Fruit fly (Drosophila melanogaster): ENCODE results near the gene HP1D3csd.

The HP1D3csd gene

dm6 chrX:19160635-19161407 lies 29.2 kb upstream of the HP1D3csd start (continued):
- TF ChIP-seq cg (GFP tag; optimal IDR thresholded peaks at IDR 0.05) = peak; percentile 18
- TF ChIP-seq dimm (GFP tag; IDR thresholded peaks at IDR 0.05) = no peak
- TF ChIP-seq run (tag; optimal IDR thresholded peaks at IDR 0.05) = no peak
- TF ChIP-seq abd-A (tag; optimal IDR thresholded peaks at IDR 0.05) = no peak
- TF ChIP-seq lola (GFP tag; optimal IDR thresholded peaks at IDR 0.05) = peak in 1 of 3 experiments; percentile 24
- no peak for TF ChIP-seq CG7987 (GFP tag; optimal IDR thresholded peaks at IDR 0.05)
- no peak for TF ChIP-seq pnt (GFP tag; optimal IDR thresholded peaks at IDR 0.05)
- TF ChIP-seq Bdp1 (GFP tag; optimal IDR thresholded peaks at IDR 0.05) = no peak
- no peak for TF ChIP-seq gt (GFP tag; IDR thresholded peaks at IDR 0.05)
- no peak for TF ChIP-seq Hmx (GFP tag; optimal IDR thresholded peaks at IDR 0.05)

- TF ChIP-seq Elba2 (GFP tag; optimal IDR thresholded peaks at IDR 0.05) (no peak), CG9817 (tag; optimal IDR thresholded peaks at IDR 0.05) (no peak), jigr1 (GFP tag; IDR thresholded peaks at IDR 0.05) (no peak), CG34224 (GFP tag; IDR thresholded peaks at IDR 0.05; ENCODE audit: partially characterized antibody) (no peak), ATbp (GFP tag; optimal IDR thresholded peaks at IDR 0.05) (peak; percentile 9), dmrt99B (tag; optimal IDR thresholded peaks at IDR 0.05) (peak; percentile 32), CG4854 (GFP tag; optimal IDR thresholded peaks at IDR 0.05) (no peak), CG6854 (GFP tag; optimal IDR thresholded peaks at IDR 0.05) (no peak), CG8359 (GFP tag; optimal IDR thresholded peaks at IDR 0.05; ENCODE audit: borderline replicate concordance) (peak; percentile 99), az2 (GFP tag; optimal IDR thresholded peaks at IDR 0.05) (peak; percentile 23), CG7745 (tag; optimal IDR thresholded peaks at IDR 0.05) (no peak), bbx (GFP tag; IDR thresholded peaks at IDR 0.05; ENCODE audit: partially characterized antibody) (0 out of 2 replicates have a peak, but pooled peaks have one; percentile 20), ewg (GFP tag; optimal IDR thresholded peaks at IDR 0.05) (peak; percentile 6), HLHmδ (GFP tag; optimal IDR thresholded peaks at IDR 0.05) (no peak), Opbp (GFP tag; IDR thresholded peaks at IDR 0.05; ENCODE audit: partially characterized antibody) (no peak), row (GFP tag; IDR thresholded peaks at IDR 0.05) (peak; percentile 30; the same call in 1 of the 3 replicates), dmrt11E (tag; optimal IDR thresholded peaks at IDR 0.05) (peak; percentile 11), gem (tag; optimal IDR thresholded peaks at IDR 0.05) (peak; percentile 53), Pdp1 (GFP tag; optimal IDR thresholded peaks at IDR 0.05) (peak in 1 of 2 experiments; percentile 89), vnd (GFP tag; IDR thresholded peaks at IDR 0.05; ENCODE audit: partially characterized antibody) (no peak), Asciz (GFP tag; optimal IDR thresholded peaks at IDR 0.05) (peak; percentile 3), CG17385 (GFP tag; optimal IDR thresholded peaks at IDR 0.05) (peak; percentile 28), Rfx (GFP tag; IDR thresholded peaks at IDR 0.05) (no peak), CG1603 (tag; optimal IDR thresholded peaks at IDR 0.05) (peak; percentile 50), nmo (GFP tag; optimal IDR thresholded peaks at IDR 0.05) (peak; percentile 30), Ssrp (tag; optimal IDR thresholded peaks at IDR 0.05) (peak; percentile 12), unpg (GFP tag; optimal IDR thresholded peaks at IDR 0.05) (peak; percentile 40), zf30C (GFP tag; optimal IDR thresholded peaks at IDR 0.05) (peak; percentile 50), Ets65A (GFP tag) (peak; percentile 87), CG7839 (tag; optimal IDR thresholded peaks at IDR 0.05) (peak; percentile 44), Med (GFP tag) (peak; percentile 87), Tbp (GFP tag; optimal IDR thresholded peaks at IDR 0.05) (peak; percentile 25), CG6175 (GFP tag; IDR thresholded peaks at IDR 0.05) (no peak), Hr51 (GFP tag; optimal IDR thresholded peaks at IDR 0.05) (peak in 1 of 2 experiments; percentile 47), lab (GFP tag; optimal IDR thresholded peaks at IDR 0.05) (no peak)
Observed at dm6 chrX:19162249-19162914, 27.6 kb upstream of the HP1D3csd start.
